Fruit fly (Drosophila melanogaster): Measurements from ENCODE around the gene CG18666.
A peak's percentile ranks its signal among the peaks of the same experiment; 100 is the strongest.

The CG18666 gene

dm6 chr2L:10987370-10987853, 47.2 kb upstream of the CG18666 start, which contains the start of the genes piwi and CG12253 (continued):
- no peak for TF ChIP-seq hkb (optimal IDR thresholded peaks at IDR 0.05)
- TF ChIP-seq hkb (GFP tag; IDR thresholded peaks at IDR 0.05) = peak; percentile 21; the same call in 1 of the 2 replicates
- TF ChIP-seq CG12071 (GFP tag; optimal IDR thresholded peaks at IDR 0.05) = no peak
- TF ChIP-seq dpn (GFP tag; optimal IDR thresholded peaks at IDR 0.05) = peak; percentile 31 to 77
- no peak for TF ChIP-seq CG17186 (GFP tag; optimal IDR thresholded peaks at IDR 0.05)
- TF ChIP-seq Hand (GFP tag; optimal IDR thresholded peaks at IDR 0.05) = peak; percentile 25
- no peak for TF ChIP-seq Sry-β (GFP tag; optimal IDR thresholded peaks at IDR 0.05)
- TF ChIP-seq CG4424 (GFP tag; optimal IDR thresholded peaks at IDR 0.05) = peak; percentile 42
- TF ChIP-seq CG2875 (GFP tag; optimal IDR thresholded peaks at IDR 0.05) = peak; percentile 57
- peak; percentile 29 for TF ChIP-seq kay (GFP tag; optimal IDR thresholded peaks at IDR 0.05)
- no peak for TF ChIP-seq chinmo (GFP tag; IDR thresholded peaks at IDR 0.05; ENCODE audit: partially characterized antibody)
- TF ChIP-seq gsb (GFP tag; IDR thresholded peaks at IDR 0.05) = no peak
- no peak for TF ChIP-seq CG1647 (GFP tag; optimal IDR thresholded peaks at IDR 0.05)
- TF ChIP-seq CG11504 (tag; optimal IDR thresholded peaks at IDR 0.05) = no peak
- no peak for TF ChIP-seq h (optimal IDR thresholded peaks at IDR 0.05)
- no peak for TF ChIP-seq Hr39 (optimal IDR thresholded peaks at IDR 0.05)
- peak; percentile 74 for TF ChIP-seq CG11247 (GFP tag; IDR thresholded peaks at IDR 0.05)
- TF ChIP-seq Mrtf (GFP tag; IDR thresholded peaks at IDR 0.05) = no peak; the same call in 2 of the 3 replicates
- no peak for TF ChIP-seq Side (GFP tag; optimal IDR thresholded peaks at IDR 0.05)
- TF ChIP-seq sob (GFP tag; IDR thresholded peaks at IDR 0.05) = peak; percentile 85; the same call in 1 of the 2 replicates
- TF ChIP-seq E2f2 (GFP tag; IDR thresholded peaks at IDR 0.05) = peak; percentile 64
- TF ChIP-seq CG2199 (GFP tag; IDR thresholded peaks at IDR 0.05) = no peak
- TF ChIP-seq Kr (GFP tag; optimal IDR thresholded peaks at IDR 0.05) = no peak
- TF ChIP-seq ewg (GFP tag; optimal IDR thresholded peaks at IDR 0.05) = peak; percentile 64
- no peak for TF ChIP-seq da (GFP tag; optimal IDR thresholded peaks at IDR 0.05)
- no peak for TF ChIP-seq B-H2 (GFP tag; optimal IDR thresholded peaks at IDR 0.05)
- TF ChIP-seq Ets65A (GFP tag) = peak; percentile 24
- no peak for TF ChIP-seq cas (GFP tag; IDR thresholded peaks at IDR 0.05)
- peak; percentile 34 for TF ChIP-seq Myb (GFP tag; optimal IDR thresholded peaks at IDR 0.05)
- no peak for TF ChIP-seq CG8089 (GFP tag; optimal IDR thresholded peaks at IDR 0.05)
- peak; percentile 87 for TF ChIP-seq grau (tag; optimal IDR thresholded peaks at IDR 0.05)
- no peak for TF ChIP-seq otp (GFP tag; IDR thresholded peaks at IDR 0.05)
- TF ChIP-seq CG34422 (GFP tag; IDR thresholded peaks at IDR 0.05) = no peak
- peak; percentile 93 for TF ChIP-seq Sox102F (GFP tag; optimal IDR thresholded peaks at IDR 0.05)
- TF ChIP-seq amos (GFP tag; IDR thresholded peaks at IDR 0.05; ENCODE audit: partially characterized antibody) = no peak
- TF ChIP-seq tin (GFP tag; optimal IDR thresholded peaks at IDR 0.05) = peak; percentile 37
- no peak for TF ChIP-seq CG7271 (tag; optimal IDR thresholded peaks at IDR 0.05)
- 0 out of 2 replicates have a peak, but pooled peaks have one; percentile 16 for TF ChIP-seq sna (GFP tag; IDR thresholded peaks at IDR 0.05; ENCODE audit: partially characterized antibody)
- TF ChIP-seq sisA (GFP tag; IDR thresholded peaks at IDR 0.05) = no peak
- 0 out of 3 replicates have a peak, but pooled peaks have one; percentile 35 for TF ChIP-seq H15 (GFP tag; IDR thresholded peaks at IDR 0.05)
- no peak for TF ChIP-seq pros (GFP tag; optimal IDR thresholded peaks at IDR 0.05)
- peak; percentile 87 for TF ChIP-seq CG8388 (GFP tag; optimal IDR thresholded peaks at IDR 0.05)
- no peak for TF ChIP-seq Hmx (GFP tag; optimal IDR thresholded peaks at IDR 0.05)
- no peak for TF ChIP-seq exex (tag; optimal IDR thresholded peaks at IDR 0.05)
- TF ChIP-seq D19A (tag; optimal IDR thresholded peaks at IDR 0.05) = peak; percentile 70
- peak; percentile 70 for TF ChIP-seq H2.0 (GFP tag; IDR thresholded peaks at IDR 0.05)
- no peak for TF ChIP-seq pita (GFP tag; optimal IDR thresholded peaks at IDR 0.05)
- TF ChIP-seq CG12744 (GFP tag; optimal IDR thresholded peaks at IDR 0.05) = no peak
- no peak for TF ChIP-seq CG8478 (optimal IDR thresholded peaks at IDR 0.05)
- TF ChIP-seq CG6272 (GFP tag; IDR thresholded peaks at IDR 0.05) = no peak
- peak; percentile 22 for TF ChIP-seq chn (GFP tag; optimal IDR thresholded peaks at IDR 0.05)
- no peak for TF ChIP-seq Dad (GFP tag; optimal IDR thresholded peaks at IDR 0.05)
- no peak for TF ChIP-seq cg (GFP tag; optimal IDR thresholded peaks at IDR 0.05)

All from whole organism, embryonic.